Worm (Caenorhabditis elegans): Measurements from ENCODE around the gene F56B3.6.

F56B3.6 gene

ce11 chrIV:757548-757947 is 30.3 kb upstream of the F56B3.6 start:
- TF ChIP-seq ekl-4 (GFP tag; IDR thresholded peaks at IDR 0.05) (no peak), hsf-1 (GFP tag; IDR thresholded peaks at IDR 0.05) (no peak), athp-1 (tag; optimal IDR thresholded peaks at IDR 0.05) (no peak)

- TF ChIP-seq tlf-1 (GFP tag; optimal IDR thresholded peaks at IDR 0.05) (no peak), nfyb-1 (GFP tag; IDR thresholded peaks at IDR 0.05) (no peak), ztf-26 (tag; optimal IDR thresholded peaks at IDR 0.05) (no peak), sptf-2 (GFP tag; optimal IDR thresholded peaks at IDR 0.05) (no peak), sdz-38 (tag; optimal IDR thresholded peaks at IDR 0.05) (no peak), cebp-1 (GFP tag; IDR thresholded peaks at IDR 0.05) (no peak), cebp-1 (tag; optimal IDR thresholded peaks at IDR 0.05) (no peak), mxl-1 (tag; optimal IDR thresholded peaks at IDR 0.05) (no peak), ets-4 (GFP tag; optimal IDR thresholded peaks at IDR 0.05) (no peak), tbp1 (GFP tag; optimal IDR thresholded peaks at IDR 0.05) (no peak), ceh-58 (GFP tag; IDR thresholded peaks at IDR 0.05) (no peak), snpc-3.4 (tag; optimal IDR thresholded peaks at IDR 0.05) (no peak), unc-130 (GFP tag; optimal IDR thresholded peaks at IDR 0.05) (no peak), let-607 (tag; optimal IDR thresholded peaks at IDR 0.05) (no peak), nfya-2 (GFP tag; IDR thresholded peaks at IDR 0.05) (no peak), egrh-3 (GFP tag; IDR thresholded peaks at IDR 0.05) (no peak)
Measured at ce11 chrIV:760267-760666, 27.6 kb upstream of the F56B3.6 start, which contains the start of gene gst-40. Gene gst-40, plus strand, starts transcription at chrIV:760502.

- TF ChIP-seq ztf-26 (tag; optimal IDR thresholded peaks at IDR 0.05) (no peak), rpc-1 (optimal IDR thresholded peaks at IDR 0.05) (no peak), rpc-1 (tag; optimal IDR thresholded peaks at IDR 0.05) (no peak), pbrm-1 (GFP tag; IDR thresholded peaks at IDR 0.05) (no peak), B0035.1 (tag; optimal IDR thresholded peaks at IDR 0.05) (peak; percentile 7), ZK185.1 (tag; optimal IDR thresholded peaks at IDR 0.05; ENCODE audit: poor library complexity, severe bottlenecking) (no peak), unc-130 (GFP tag; optimal IDR thresholded peaks at IDR 0.05) (no peak), unc-62 (GFP tag; optimal IDR thresholded peaks at IDR 0.05) (no peak), K12H6.12 (tag; optimal IDR thresholded peaks at IDR 0.05) (no peak), ama-1 (optimal IDR thresholded peaks at IDR 0.05) (peak; percentile 87), ama-1 (GFP tag; optimal IDR thresholded peaks at IDR 0.05) (no peak), K11D2.4 (GFP tag; IDR thresholded peaks at IDR 0.05) (no peak), F23B12.7 (tag; optimal IDR thresholded peaks at IDR 0.05; ENCODE audit: insufficient read depth) (no peak)
Measured at ce11 chrIV:762016-762459, 25.8 kb upstream of the F56B3.6 start.

ce11 chrIV:762486-763376 is 25.1 kb upstream of the F56B3.6 start:
- TF ChIP-seq nhr-120 (GFP tag; IDR thresholded peaks at IDR 0.05) (peak; percentile 66; the same call in 1 of the 2 replicates), B0019.2 (GFP tag; conservative IDR thresholded peaks at IDR 0.05) (no peak), unc-130 (GFP tag; optimal IDR thresholded peaks at IDR 0.05) (no peak), ekl-4 (GFP tag; IDR thresholded peaks at IDR 0.05) (no peak), fkh-3 (tag; optimal IDR thresholded peaks at IDR 0.05) (no peak), B0261.1 (tag; optimal IDR thresholded peaks at IDR 0.05) (no peak), T07F8.4 (tag; optimal IDR thresholded peaks at IDR 0.05) (no peak), attf-5 (GFP tag; optimal IDR thresholded peaks at IDR 0.05) (no peak), atf-7 (tag; optimal IDR thresholded peaks at IDR 0.05) (no peak), mxl-1 (tag; optimal IDR thresholded peaks at IDR 0.05) (no peak), attf-3 (GFP tag; conservative IDR thresholded peaks at IDR 0.05) (no peak), ztf-6 (GFP tag; IDR thresholded peaks at IDR 0.05) (no peak), zim-3 (tag; optimal IDR thresholded peaks at IDR 0.05) (no peak), mes-4 (tag; optimal IDR thresholded peaks at IDR 0.05) (no peak), hlh-12 (tag; optimal IDR thresholded peaks at IDR 0.05) (no peak), T26A5.8 (tag; optimal IDR thresholded peaks at IDR 0.05) (no peak), Y53F4B.3 (GFP tag; IDR thresholded peaks at IDR 0.05) (no peak), madf-6 (GFP tag; IDR thresholded peaks at IDR 0.05) (no peak)
